Worm (Caenorhabditis elegans): ENCODE measurements around the gene lin-14.

DNA sequence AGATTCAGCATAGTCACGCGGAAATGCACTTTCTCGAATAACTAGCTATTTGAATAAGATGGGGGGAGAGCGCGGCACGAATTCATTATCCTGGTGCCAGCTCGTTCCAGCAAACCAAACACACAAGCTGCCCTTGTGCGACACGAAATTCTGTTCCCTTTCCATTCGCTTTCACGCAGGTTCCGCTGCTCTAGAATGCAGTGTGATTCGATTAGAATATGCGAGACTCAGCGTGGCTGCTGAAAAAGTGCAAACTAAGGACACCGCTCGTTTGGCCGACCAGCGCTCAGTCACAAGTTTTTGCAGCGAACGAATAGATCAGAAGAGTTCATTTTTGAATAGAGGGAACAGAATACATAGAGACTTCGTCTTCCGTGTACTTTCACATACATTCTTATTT lies 16.8 kb downstream of the lin-14 start:
- TF ChIP-seq him-1 (tag; optimal IDR thresholded peaks at IDR 0.05) (no peak), dao-5 (tag; optimal IDR thresholded peaks at IDR 0.05) (no peak)
